Worm (Caenorhabditis elegans) whole organism, L4 larva: Measurements from ENCODE around the gene F27E5.7.
A peak's percentile ranks its signal among the peaks of the same experiment; 100 is the strongest.

Experiments used
- ama-1 ChIP-seq: fragments of 150-350 bp; optimal IDR thresholded peaks from 2 replicates; lab custom pipeline; 2014; ENCODE audit warnings: inconsistent platforms, mixed read lengths
- ceh-82 ChIP-seq: sonication (generic microtip); optimal IDR thresholded peaks from 2 replicates; lab custom pipeline; 2017; ENCODE audit warnings: missing biosample characterization, missing genetic modification characterization
- ctbp-1 ChIP-seq: fragments of 200-800 bp; sonication (Bioruptor generic); IDR thresholded peaks from 2 replicates; pipeline ENCODE4 v1.3.6; 2022; ENCODE audit warnings: missing genetic modification reagents, missing genetic modification characterization, missing compliant biosample characterization
- fos-1 ChIP-seq: fragments of 150-350 bp; optimal IDR thresholded peaks from 2 replicates; lab custom pipeline; 2014; ENCODE audit warnings: missing biosample characterization, missing genetic modification characterization
- lin-38 ChIP-seq: fragments of 200-800 bp; sonication (Bioruptor generic); IDR thresholded peaks from 2 replicates; pipeline ENCODE4 v1.3.6; 2022; ENCODE audit warnings: missing genetic modification reagents, missing genetic modification characterization, missing compliant biosample characterization
- lin-39 ChIP-seq: fragments of 150-350 bp; optimal IDR thresholded peaks from 2 replicates; lab custom pipeline; 2014; ENCODE audit warnings: missing biosample characterization, missing genetic modification reagents, missing genetic modification characterization
- nhr-11 ChIP-seq: fragments of 150-350 bp; optimal IDR thresholded peaks from 2 replicates; lab custom pipeline; 2014; ENCODE audit warnings: missing biosample characterization, missing genetic modification characterization
- nhr-76 ChIP-seq: fragments of 150-350 bp; optimal IDR thresholded peaks from 2 replicates; lab custom pipeline; 2014; ENCODE audit warnings: missing biosample characterization, missing genetic modification characterization
- saeg-2 ChIP-seq: fragments of 200-800 bp; sonication (Bioruptor generic); IDR thresholded peaks from 2 replicates; pipeline ENCODE4 v1.3.6; 2022; ENCODE audit warnings: missing genetic modification reagents, missing genetic modification characterization, missing compliant biosample characterization
- skn-1 ChIP-seq: fragments of 150-350 bp; optimal IDR thresholded peaks from 2 replicates; lab custom pipeline; 2014; ENCODE audit warnings: missing biosample characterization, missing genetic modification characterization
- zag-1 ChIP-seq: fragments of 150-350 bp; optimal IDR thresholded peaks from 2 replicates; lab custom pipeline; 2014; ENCODE audit warnings: missing biosample characterization, missing genetic modification characterization
- ztf-11 ChIP-seq: fragments of 150-350 bp; optimal IDR thresholded peaks from 2 replicates; lab custom pipeline; 2014; ENCODE audit warnings: missing biosample characterization, missing genetic modification characterization

- TF ChIP-seq nhr-11 (tag; lab: Kevin White, UChicago): no peak
- TF ChIP-seq ctbp-1 (GFP tag; lab: Robert Waterston, UW): no peak
- TF ChIP-seq lin-38 (GFP tag; lab: Robert Waterston, UW): 0 out of 2 replicates have a peak, but pooled peaks have one; percentile 25
- no peak for TF ChIP-seq ztf-11
- TF ChIP-seq ama-1 (lab: Kevin White, UChicago): no peak
- no peak for TF ChIP-seq zag-1
- no peak for TF ChIP-seq lin-39 (tag; lab: Kevin White, UChicago)
- TF ChIP-seq fos-1 (tag; lab: Kevin White, UChicago): no peak
- no peak for TF ChIP-seq nhr-76
- TF ChIP-seq saeg-2 (GFP tag; lab: Robert Waterston, UW): no peak
- TF ChIP-seq ceh-82: no peak
- TF ChIP-seq skn-1: no peak
Observed at ce11 chrII:10098428-10098827, 24.1 kb upstream of the F27E5.7 start.
